Worm (Caenorhabditis elegans): ENCODE data around the gene ZK616.61.

Gene ZK616.61

DNA sequence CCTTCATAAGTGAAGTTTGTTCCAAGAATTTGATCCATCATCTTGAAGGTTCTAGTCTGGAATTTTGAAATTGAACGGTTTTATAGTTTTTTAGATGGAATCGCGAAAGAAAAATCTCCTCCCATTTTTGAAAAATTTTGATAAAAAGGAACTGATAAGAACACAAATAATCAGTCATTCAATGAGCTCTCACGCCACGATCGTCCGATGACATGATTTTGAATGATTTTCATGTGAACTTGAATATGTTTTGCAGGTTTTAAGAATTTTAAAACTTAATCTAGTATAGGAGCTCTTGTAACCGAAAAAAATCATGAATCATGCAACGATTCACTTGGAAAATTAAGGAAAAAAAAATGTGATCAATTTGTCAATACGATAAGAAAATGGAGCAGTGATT, 28.4 kb upstream of the ZK616.61 start, which contains the start of gene elo-5:
Gene elo-5 (minus strand): TSS at position 56 of the 400 bp plus-strand sequence.
- TF ChIP-seq rcor-1 (GFP tag; IDR thresholded peaks at IDR 0.05): no peak
- TF ChIP-seq nhr-80 (tag; optimal IDR thresholded peaks at IDR 0.05): peak; percentile 77

DNA sequence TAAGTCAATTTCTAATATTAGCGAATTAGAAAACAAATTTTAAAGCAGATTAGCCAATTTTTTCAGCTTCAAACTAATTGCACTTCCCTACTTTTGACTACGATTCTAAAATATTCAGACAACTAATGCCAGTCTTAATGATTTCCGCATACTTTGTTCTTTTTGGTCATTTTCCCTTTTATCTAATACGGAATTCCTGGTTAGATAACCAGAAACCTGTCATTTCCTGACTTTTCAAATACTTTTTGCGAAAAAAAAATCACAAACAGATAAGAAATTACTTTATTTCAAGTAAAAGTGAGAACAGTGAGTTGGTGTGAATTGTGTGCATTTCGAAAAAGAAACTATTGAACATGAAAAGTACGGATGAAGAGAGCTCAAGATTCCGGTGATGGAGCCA, 25.3 kb upstream of the ZK616.61 start:
- peak; percentile 67 for TF ChIP-seq nhr-80 (tag; optimal IDR thresholded peaks at IDR 0.05)
- TF ChIP-seq F37B4.10 (GFP tag; IDR thresholded peaks at IDR 0.05): no peak

DNA sequence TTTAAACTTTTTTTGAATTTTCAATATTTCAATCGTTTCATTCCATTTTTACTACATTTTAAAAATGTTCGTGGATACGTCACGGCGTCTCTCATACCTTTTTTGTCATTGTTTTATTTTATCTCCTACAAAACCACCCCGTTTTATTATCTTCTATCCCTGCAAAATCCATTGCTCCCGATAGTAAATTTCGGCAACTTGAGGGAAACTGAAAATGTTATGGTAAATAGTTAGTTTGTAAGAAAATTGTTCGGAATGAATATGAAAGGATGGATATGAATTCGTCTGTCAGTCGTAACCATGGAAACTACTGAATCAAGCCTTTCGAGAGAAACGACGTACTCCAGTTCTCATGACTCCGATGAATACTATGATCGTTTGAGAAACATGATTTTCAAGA, 24.1 kb upstream of the ZK616.61 start, which contains the start of gene F41H10.2:
Gene F41H10.2 (plus strand): TSS at position 301 of the 400 bp plus-strand sequence.
- no peak for TF ChIP-seq ccch-3 (GFP tag; optimal IDR thresholded peaks at IDR 0.05)
- no peak for TF ChIP-seq nhr-120 (GFP tag; IDR thresholded peaks at IDR 0.05)
- no peak for TF ChIP-seq Y53G8AR.9 (GFP tag; conservative IDR thresholded peaks at IDR 0.05)
- TF ChIP-seq nhr-80 (tag; optimal IDR thresholded peaks at IDR 0.05): no peak
- no peak for TF ChIP-seq madf-3 (GFP tag; IDR thresholded peaks at IDR 0.05)
- TF ChIP-seq ceh-91 (GFP tag; IDR thresholded peaks at IDR 0.05): no peak
- TF ChIP-seq efl-1 (GFP tag; optimal IDR thresholded peaks at IDR 0.05): no peak
- TF ChIP-seq F55B11.4 (tag; optimal IDR thresholded peaks at IDR 0.05; ENCODE audit: borderline replicate concordance, insufficient read depth): no peak
- no peak for TF ChIP-seq unc-62 (GFP tag; optimal IDR thresholded peaks at IDR 0.05)
- TF ChIP-seq mes-4 (tag; optimal IDR thresholded peaks at IDR 0.05): no peak
- TF ChIP-seq repo-1 (tag; optimal IDR thresholded peaks at IDR 0.05): no peak
- TF ChIP-seq T07F8.4 (tag; optimal IDR thresholded peaks at IDR 0.05): no peak
- no peak for TF ChIP-seq attf-6 (GFP tag; IDR thresholded peaks at IDR 0.05)
- TF ChIP-seq lir-1 (GFP tag; conservative IDR thresholded peaks at IDR 0.05): no peak
- TF ChIP-seq F57A8.1 (GFP tag; optimal IDR thresholded peaks at IDR 0.05): no peak
- TF ChIP-seq egl-44 (GFP tag; IDR thresholded peaks at IDR 0.05): no peak
- TF ChIP-seq hmg-1.2 (GFP tag; IDR thresholded peaks at IDR 0.05): no peak
- TF ChIP-seq ztf-18 (tag; optimal IDR thresholded peaks at IDR 0.05): no peak

ce11 chrIV:5382609-5383008, 22.8 kb upstream of the ZK616.61 start, which contains the start of gene F41H10.1:
Gene F41H10.1 (plus strand): TSS chrIV:5382909.
- TF ChIP-seq K11D2.4 (GFP tag; IDR thresholded peaks at IDR 0.05) (no peak), mel-28 (tag; optimal IDR thresholded peaks at IDR 0.05; ENCODE audit: borderline replicate concordance) (no peak), fkh-3 (tag; optimal IDR thresholded peaks at IDR 0.05) (no peak), lin-26 (GFP tag; IDR thresholded peaks at IDR 0.05) (no peak), nhr-80 (tag; optimal IDR thresholded peaks at IDR 0.05) (no peak), lir-1 (GFP tag; conservative IDR thresholded peaks at IDR 0.05) (no peak), ZK185.1 (tag; optimal IDR thresholded peaks at IDR 0.05; ENCODE audit: poor library complexity, severe bottlenecking) (no peak), let-607 (tag; optimal IDR thresholded peaks at IDR 0.05) (no peak), Y95B8A.8 (GFP tag; IDR thresholded peaks at IDR 0.05) (no peak), ceh-91 (GFP tag; IDR thresholded peaks at IDR 0.05) (no peak), chd-7 (tag; optimal IDR thresholded peaks at IDR 0.05) (no peak), ztf-25 (GFP tag; IDR thresholded peaks at IDR 0.05) (no peak), dpl-1 (GFP tag; optimal IDR thresholded peaks at IDR 0.05) (no peak), mcd-1 (GFP tag; IDR thresholded peaks at IDR 0.05) (no peak), nfya-1 (tag; optimal IDR thresholded peaks at IDR 0.05; ENCODE audit: borderline replicate concordance, insufficient read depth) (no peak), akir-1 (GFP tag; optimal IDR thresholded peaks at IDR 0.05) (no peak), hmg-20 (GFP tag; IDR thresholded peaks at IDR 0.05) (no peak), nfya-2 (GFP tag; IDR thresholded peaks at IDR 0.05) (no peak)
